Fruit fly (Drosophila melanogaster) whole organism, prepupa: ENCODE measurements around the gene Xrcc2.

Source experiments
- CG10631 ChIP-seq: fragments of 200-800 bp; sonication (Bioruptor generic); optimal IDR thresholded peaks from 2 replicates; lab custom pipeline; 2016; ENCODE audit warnings: missing biosample characterization, missing genetic modification characterization
- CG11294 ChIP-seq: fragments of 200-800 bp; sonication (Bioruptor generic); IDR thresholded peaks from 2 replicates; pipeline ENCODE4 v1.3.6; 2022; ENCODE audit warnings: missing biosample characterization, missing genetic modification characterization
- CG11762 ChIP-seq: fragments of 200-800 bp; sonication (Bioruptor generic); optimal IDR thresholded peaks from 3 replicates; lab custom pipeline; 2016; ENCODE audit warnings: missing biosample characterization, missing genetic modification characterization; ENCODE audit not compliant: insufficient read depth
- CG3032 ChIP-seq: fragments of 200-800 bp; optimal IDR thresholded peaks from 2 replicates; lab custom pipeline; 2019; ENCODE audit warnings: missing biosample characterization, mild to moderate bottlenecking, missing genetic modification characterization, moderate library complexity
- CG31627 ChIP-seq: fragments of 200-800 bp; sonication (Bioruptor generic); optimal IDR thresholded peaks from 3 replicates; lab custom pipeline; 2016; ENCODE audit warnings: missing biosample characterization, missing genetic modification characterization
- CG32006 ChIP-seq: fragments of 200-800 bp; sonication (Bioruptor generic); optimal IDR thresholded peaks from 3 replicates; lab custom pipeline; 2017; ENCODE audit warnings: missing biosample characterization, mild to moderate bottlenecking, missing genetic modification characterization
- CG34406 ChIP-seq: fragments of 200-800 bp; sonication (Bioruptor generic); optimal IDR thresholded peaks from 3 replicates; lab custom pipeline; 2016; ENCODE audit warnings: missing biosample characterization, missing genetic modification characterization
- CG4318 ChIP-seq: fragments of 200-800 bp; sonication (Bioruptor generic); optimal IDR thresholded peaks from 3 replicates; lab custom pipeline; 2017; ENCODE audit warnings: missing biosample characterization, mild to moderate bottlenecking, missing genetic modification characterization
- CG6163 ChIP-seq: fragments of 200-800 bp; sonication (Bioruptor generic); IDR thresholded peaks from 3 replicates; pipeline ENCODE4 v1.3.6; 2022; ENCODE audit warnings: missing biosample characterization, missing genetic modification characterization
- CG6276 ChIP-seq: fragments of 200-800 bp; sonication (Bioruptor generic); optimal IDR thresholded peaks from 2 replicates; lab custom pipeline; 2017; ENCODE audit warnings: missing biosample characterization, mild to moderate bottlenecking, missing genetic modification characterization
- CG6792 ChIP-seq: fragments of 200-800 bp; sonication (Bioruptor generic); optimal IDR thresholded peaks from 3 replicates; lab custom pipeline; 2016; ENCODE audit warnings: missing biosample characterization, missing genetic modification characterization
- CG6808 ChIP-seq: fragments of 200-800 bp; sonication (Bioruptor generic); optimal IDR thresholded peaks from 3 replicates; lab custom pipeline; 2017; ENCODE audit warnings: missing biosample characterization, missing genetic modification characterization, mild to moderate bottlenecking, moderate library complexity, missing genetic modification reagents
- CG6854 ChIP-seq: fragments of 200-800 bp; sonication (Bioruptor generic); optimal IDR thresholded peaks from 2 replicates; lab custom pipeline; 2017; ENCODE audit warnings: missing biosample characterization, mild to moderate bottlenecking, missing genetic modification characterization
- CG7368 ChIP-seq: fragments of 200-800 bp; sonication (Bioruptor generic); optimal IDR thresholded peaks from 3 replicates; lab custom pipeline; 2016; ENCODE audit warnings: missing biosample characterization, missing genetic modification characterization
- CG8319 ChIP-seq: fragments of 200-800 bp; sonication (Bioruptor generic); optimal IDR thresholded peaks from 3 replicates; lab custom pipeline; 2016; ENCODE audit warnings: missing biosample characterization, missing genetic modification characterization
- CG8632 ChIP-seq: fragments of 200-800 bp; sonication (Bioruptor generic); optimal IDR thresholded peaks from 3 replicates; lab custom pipeline; 2016; ENCODE audit warnings: missing biosample characterization, missing genetic modification characterization
- Eip78C ChIP-seq: fragments of 200-800 bp; sonication (Bioruptor generic); peaks from one replicate; lab custom pipeline; 2016; ENCODE audit warnings: missing biosample characterization, missing genetic modification characterization
- Eip93F ChIP-seq: fragments of 200-800 bp; sonication (Bioruptor generic); optimal IDR thresholded peaks from 2 replicates; lab custom pipeline; 2016; ENCODE audit warnings: missing biosample characterization, mild to moderate bottlenecking, missing genetic modification characterization
- Ets96B ChIP-seq: fragments of 200-800 bp; optimal IDR thresholded peaks from 2 replicates; lab custom pipeline; 2019; ENCODE audit warnings: missing biosample characterization, mild to moderate bottlenecking, missing genetic modification characterization, moderate library complexity
- Hr38 ChIP-seq: sonication (Bioruptor generic); optimal IDR thresholded peaks from 2 replicates; lab custom pipeline; 2016; ENCODE audit warnings: missing biosample characterization, missing genetic modification characterization
- Hr39 ChIP-seq: fragments of 200-800 bp; sonication (Bioruptor generic); optimal IDR thresholded peaks from 2 replicates; lab custom pipeline; 2016; ENCODE audit warnings: missing biosample characterization, missing genetic modification characterization
- Lpt ChIP-seq: fragments of 200-800 bp; sonication (Bioruptor generic); optimal IDR thresholded peaks from 3 replicates; lab custom pipeline; 2016; ENCODE audit warnings: missing biosample characterization, missing genetic modification characterization
- Met ChIP-seq: fragments of 200-800 bp; sonication (Bioruptor generic); optimal IDR thresholded peaks from 3 replicates; lab custom pipeline; 2016; ENCODE audit warnings: missing biosample characterization, missing genetic modification characterization
- Smox ChIP-seq: fragments of 200-800 bp; sonication (Bioruptor generic); optimal IDR thresholded peaks from 3 replicates; lab custom pipeline; 2016; ENCODE audit warnings: missing biosample characterization, missing genetic modification characterization
- Sox14 ChIP-seq: fragments of 200-800 bp; sonication (Bioruptor generic); optimal IDR thresholded peaks from 3 replicates; lab custom pipeline; 2016; ENCODE audit warnings: missing biosample characterization, missing genetic modification characterization
- achi ChIP-seq: fragments of 200-800 bp; sonication (Bioruptor generic); optimal IDR thresholded peaks from 3 replicates; lab custom pipeline; 2016; ENCODE audit warnings: missing biosample characterization, missing genetic modification characterization
- acj6 ChIP-seq: fragments of 200-800 bp; sonication (Bioruptor generic); optimal IDR thresholded peaks from 3 replicates; lab custom pipeline; 2016; ENCODE audit warnings: missing biosample characterization, missing genetic modification characterization
- dsx ChIP-seq: fragments of 200-800 bp; optimal IDR thresholded peaks from 3 replicates; lab custom pipeline; 2019; ENCODE audit warnings: missing biosample characterization, mild to moderate bottlenecking, missing genetic modification characterization, moderate library complexity; ENCODE audit not compliant: poor library complexity, severe bottlenecking
- esn ChIP-seq: fragments of 200-800 bp; sonication (Bioruptor generic); optimal IDR thresholded peaks from 2 replicates; lab custom pipeline; 2016; ENCODE audit warnings: missing biosample characterization, mild to moderate bottlenecking, missing genetic modification characterization, moderate library complexity
- fd59A ChIP-seq: fragments of 200-800 bp; sonication (Bioruptor generic); optimal IDR thresholded peaks from 2 replicates; lab custom pipeline; 2017; ENCODE audit warnings: missing biosample characterization, mild to moderate bottlenecking, missing genetic modification characterization, missing genetic modification reagents
- fd85E ChIP-seq: fragments of 200-800 bp; sonication (Bioruptor generic); optimal IDR thresholded peaks from 3 replicates; lab custom pipeline; 2016; ENCODE audit warnings: missing biosample characterization, missing genetic modification characterization
- fkh ChIP-seq: fragments of 200-800 bp; sonication (Bioruptor generic); optimal IDR thresholded peaks from 3 replicates; lab custom pipeline; 2017; ENCODE audit warnings: missing biosample characterization, mild to moderate bottlenecking, missing genetic modification characterization, moderate library complexity
- lz ChIP-seq: fragments of 200-800 bp; sonication (Bioruptor generic); optimal IDR thresholded peaks from 3 replicates; lab custom pipeline; 2016; ENCODE audit warnings: missing biosample characterization, missing genetic modification characterization
- net ChIP-seq: fragments of 200-800 bp; sonication (Bioruptor generic); optimal IDR thresholded peaks from 3 replicates; lab custom pipeline; 2016; ENCODE audit warnings: missing biosample characterization, missing genetic modification characterization
- pdm3 ChIP-seq: fragments of 200-800 bp; sonication (Bioruptor generic); optimal IDR thresholded peaks from 3 replicates; lab custom pipeline; 2016; ENCODE audit warnings: missing biosample characterization, missing genetic modification characterization
- salr ChIP-seq, 2 experiments: fragments of 200-800 bp; sonication (Bioruptor generic); optimal IDR thresholded peaks; 3 replicates each; lab custom pipeline; 2016 to 2018; ENCODE audit warnings: missing biosample characterization in 2 of 2, missing genetic modification characterization in 2 of 2, mild to moderate bottlenecking in 1 of 2
- spab ChIP-seq: fragments of 200-800 bp; sonication (Bioruptor generic); optimal IDR thresholded peaks from 2 replicates; lab custom pipeline; 2017; ENCODE audit warnings: missing biosample characterization, mild to moderate bottlenecking, missing genetic modification characterization, missing genetic modification reagents
- svp ChIP-seq: fragments of 200-800 bp; sonication (Bioruptor generic); peaks from one replicate; lab custom pipeline; 2016; ENCODE audit warnings: missing biosample characterization, missing genetic modification characterization
- vri ChIP-seq: fragments of 200-800 bp; sonication (Bioruptor generic); optimal IDR thresholded peaks from 3 replicates; lab custom pipeline; 2016; ENCODE audit warnings: missing biosample characterization, mild to moderate bottlenecking, missing genetic modification characterization

Gene Xrcc2

DNA sequence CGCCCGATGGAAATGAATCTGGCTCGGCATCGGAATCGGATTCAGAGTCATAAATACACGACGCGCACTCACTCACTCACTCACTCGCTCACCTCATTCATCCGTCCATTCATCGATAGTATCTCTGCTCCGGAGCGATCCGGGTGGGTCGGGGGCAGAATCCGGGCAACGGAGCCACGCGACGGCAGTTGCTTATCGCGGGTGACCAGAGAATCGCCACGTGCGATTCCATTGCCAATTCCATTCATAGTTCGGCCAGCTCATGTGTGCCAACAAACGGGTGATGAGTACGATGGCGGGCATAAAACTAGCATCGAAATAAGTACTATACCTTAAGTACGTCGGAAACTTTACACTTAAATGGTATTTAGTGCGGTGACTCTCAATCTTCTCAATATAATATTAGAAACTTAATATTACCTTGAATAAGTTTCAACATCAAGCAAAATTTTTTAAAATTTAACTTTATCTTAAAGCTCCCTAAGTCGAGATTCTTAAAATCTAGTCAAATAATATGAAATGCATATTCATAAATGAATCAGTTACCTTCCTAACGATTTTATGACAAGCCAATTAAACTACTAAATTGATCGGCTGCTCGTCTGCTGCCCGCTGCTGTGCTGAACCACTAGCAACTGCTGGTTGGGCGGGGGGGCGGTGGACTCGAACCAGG is 24.8 kb downstream of the Xrcc2 start (continued):
- TF ChIP-seq svp (peak; percentile 77), dsx (GFP tag; lab: Kevin White, UChicago) (peak; percentile 29), CG6854 (GFP tag; lab: Kevin White, UChicago) (no peak), CG8632 (GFP tag; lab: Kevin White, UChicago) (peak; percentile 21), achi (peak; percentile 33), acj6 (peak; percentile 22), CG7368 (no peak), Lpt (GFP tag; lab: Kevin White, UChicago) (no peak), Smox (GFP tag; lab: Kevin White, UChicago) (peak; percentile 9), CG11762 (no peak), CG31627 (peak; percentile 5), net (GFP tag; lab: Kevin White, UChicago) (peak; percentile 52), pdm3 (GFP tag; lab: Kevin White, UChicago) (peak; percentile 47), salr (GFP tag; optimal IDR thresholded peaks at IDR 0.05; lab: Kevin White, UChicago) (peak in 1 of 2 experiments; percentile 37), Sox14 (peak; percentile 27), CG32006 (GFP tag; lab: Kevin White, UChicago) (peak; percentile 65), CG10631 (GFP tag; lab: Kevin White, UChicago) (peak; percentile 38), CG6276 (GFP tag; lab: Kevin White, UChicago) (peak; percentile 49), Eip93F (no peak), esn (GFP tag; lab: Kevin White, UChicago) (peak; percentile 41), CG8319 (GFP tag; lab: Kevin White, UChicago) (no peak), CG6792 (GFP tag; lab: Kevin White, UChicago) (peak; percentile 23), Met (peak; percentile 41), CG11294 (GFP tag; lab: Robert Waterston, UW) (no peak), Ets96B (peak; percentile 46), CG6808 (GFP tag; lab: Kevin White, UChicago) (peak; percentile 58), CG4318 (GFP tag; lab: Kevin White, UChicago) (no peak), lz (GFP tag; lab: Kevin White, UChicago) (peak; percentile 16), Hr38 (no peak), spab (peak; percentile 58), vri (GFP tag; lab: Kevin White, UChicago) (no peak), fd85E (GFP tag; lab: Kevin White, UChicago) (no peak), CG6163 (GFP tag; lab: Robert Waterston, UW) (no peak), CG3032 (peak; percentile 49)

DNA sequence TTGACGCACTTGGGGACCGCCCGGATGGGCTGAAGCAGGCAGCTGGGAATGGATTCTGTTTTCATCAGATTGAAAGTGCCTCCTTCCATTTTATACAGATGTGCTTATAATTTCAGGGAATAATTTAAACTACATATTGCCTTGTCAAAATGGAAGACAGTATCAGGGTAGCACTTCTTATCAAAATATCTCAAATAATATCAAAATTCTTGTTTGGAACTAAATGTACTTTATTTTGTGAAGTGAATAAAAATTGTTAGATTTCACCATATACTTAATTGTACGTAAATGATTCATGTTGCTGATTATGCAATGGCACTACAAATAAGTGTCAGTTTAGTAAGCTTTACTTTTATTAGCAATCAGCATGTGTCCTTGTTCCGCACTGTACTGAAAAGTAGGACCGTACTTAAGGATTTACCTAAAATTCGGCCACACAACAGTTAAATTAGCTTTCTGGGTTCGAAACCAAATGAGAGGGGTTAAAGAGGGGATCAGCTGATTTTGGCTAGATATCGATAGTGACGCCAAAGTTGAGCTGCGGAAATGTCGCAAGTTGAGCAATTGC is 28.3 kb downstream of the Xrcc2 start, which contains the start of the genes CG15042 and CG15047:
TSS of gene CG15042 (minus strand) at position 101 of the 568 bp plus-strand sequence.
TSS of gene CG15047 (plus strand) at position 518 of the 568 bp plus-strand sequence.
- TF ChIP-seq fd59A (GFP tag; lab: Kevin White, UChicago) (no peak), vri (GFP tag; lab: Kevin White, UChicago) (no peak), Hr39 (GFP tag; lab: Kevin White, UChicago) (no peak), CG4318 (GFP tag; lab: Kevin White, UChicago) (no peak), CG11762 (no peak), spab (no peak), lz (GFP tag; lab: Kevin White, UChicago) (no peak), CG6808 (GFP tag; lab: Kevin White, UChicago) (no peak), fkh (GFP tag; lab: Kevin White, UChicago) (no peak), CG32006 (GFP tag; lab: Kevin White, UChicago) (no peak), achi (no peak), CG31627 (no peak), CG34406 (GFP tag; lab: Kevin White, UChicago) (no peak), CG8632 (GFP tag; lab: Kevin White, UChicago) (no peak), Eip78C (no peak), Sox14 (no peak)
